Worm (Caenorhabditis elegans) whole organism, L4 larva: ENCODE results near the gene B0272.4.

Experiments
- D1046.2 ChIP-seq: fragments of 200-800 bp; sonication (Bioruptor generic); IDR thresholded peaks from 2 replicates; pipeline ENCODE4 v1.3.6; 2022; ENCODE audit warnings: missing genetic modification characterization, missing compliant biosample characterization
- F37D6.2 ChIP-seq: sonication (generic microtip); optimal IDR thresholded peaks from 2 replicates; lab custom pipeline; 2016; ENCODE audit warnings: mild to moderate bottlenecking, missing genetic modification characterization, missing compliant biosample characterization
- F49E8.2 ChIP-seq: sonication (generic microtip); optimal IDR thresholded peaks from 2 replicates; lab custom pipeline; 2016; ENCODE audit warnings: missing compliant biosample characterization, mild to moderate bottlenecking, missing genetic modification characterization, borderline replicate concordance
- T20F7.1 ChIP-seq: fragments of 200-800 bp; sonication (Bioruptor generic); optimal IDR thresholded peaks from 2 replicates; lab custom pipeline; 2018; ENCODE audit warnings: mild to moderate bottlenecking, missing genetic modification characterization, missing compliant biosample characterization
- Y105C5A.15 ChIP-seq: fragments of 200-800 bp; sonication (Bioruptor generic); IDR thresholded peaks from 2 replicates; pipeline ENCODE4 v1.3.6; 2022; ENCODE audit warnings: missing genetic modification characterization, missing compliant biosample characterization
- Y48G9A.11 ChIP-seq: fragments of 200-800 bp; sonication (Bioruptor generic); IDR thresholded peaks from 2 replicates; pipeline ENCODE4 v1.3.6; 2022; ENCODE audit warnings: missing genetic modification reagents, missing genetic modification characterization, missing compliant biosample characterization
- Y75B8A.6 ChIP-seq: fragments of 200-800 bp; sonication (Bioruptor generic); IDR thresholded peaks from 2 replicates; pipeline ENCODE4 v1.3.6; 2022; ENCODE audit warnings: missing genetic modification reagents, missing genetic modification characterization, missing compliant biosample characterization
- ZK337.2 ChIP-seq: fragments of 200-800 bp; sonication (Bioruptor generic); IDR thresholded peaks from 2 replicates; pipeline ENCODE4 v1.3.6; 2022; ENCODE audit warnings: missing genetic modification reagents, missing genetic modification characterization, missing compliant biosample characterization
- ZK546.5 ChIP-seq, 2 experiments: sonication (generic microtip); optimal IDR thresholded peaks; 2 replicates each; lab custom pipeline; 2017; ENCODE audit warnings: missing biosample characterization in 2 of 2, missing genetic modification characterization in 2 of 2
- aha-1 ChIP-seq: fragments of 150-350 bp; peaks from one replicate; lab custom pipeline; 2014; ENCODE audit warnings: missing biosample characterization, missing genetic modification characterization
- arid-1 ChIP-seq: fragments of 200-800 bp; sonication (Bioruptor generic); conservative IDR thresholded peaks from 2 replicates; pipeline ENCODE4 v1.3.6; 2022; ENCODE audit warnings: missing genetic modification reagents, missing genetic modification characterization, missing compliant biosample characterization
- ceh-20 ChIP-seq: fragments of 200-800 bp; sonication (Bioruptor generic); IDR thresholded peaks from 2 replicates; pipeline ENCODE4 v1.3.6; 2022; ENCODE audit warnings: missing genetic modification reagents, missing genetic modification characterization, missing compliant biosample characterization
- ceh-28 ChIP-seq: fragments of 150-350 bp; optimal IDR thresholded peaks from 2 replicates; lab custom pipeline; 2014; ENCODE audit warnings: missing biosample characterization, missing genetic modification reagents, missing genetic modification characterization
- ceh-44 ChIP-seq: fragments of 200-800 bp; sonication (Bioruptor generic); IDR thresholded peaks from 2 replicates; pipeline ENCODE4 v1.3.6; 2022; ENCODE audit warnings: missing genetic modification reagents, missing genetic modification characterization, missing compliant biosample characterization
- ceh-82 ChIP-seq: sonication (generic microtip); optimal IDR thresholded peaks from 2 replicates; lab custom pipeline; 2017; ENCODE audit warnings: missing biosample characterization, missing genetic modification characterization
- daf-12 ChIP-seq: fragments of 150-350 bp; optimal IDR thresholded peaks from 2 replicates; lab custom pipeline; 2014; ENCODE audit warnings: missing biosample characterization, missing genetic modification reagents, missing genetic modification characterization
- daf-19 ChIP-seq: fragments of 200-800 bp; sonication (Bioruptor generic); conservative IDR thresholded peaks from 2 replicates; pipeline ENCODE4 v1.3.6; 2022; ENCODE audit warnings: missing genetic modification characterization, missing compliant biosample characterization
- dmd-6 ChIP-seq: fragments of 200-800 bp; sonication (Bioruptor generic); IDR thresholded peaks from 2 replicates; pipeline ENCODE4 v1.3.6; 2022; ENCODE audit warnings: missing genetic modification reagents, missing genetic modification characterization, missing compliant biosample characterization
- dmd-8 ChIP-seq: fragments of 200-800 bp; sonication (Bioruptor generic); IDR thresholded peaks from 2 replicates; pipeline ENCODE4 v1.3.6; 2022; ENCODE audit warnings: missing genetic modification characterization, missing compliant biosample characterization
- dmd-9 ChIP-seq: fragments of 200-800 bp; sonication (Bioruptor generic); IDR thresholded peaks from 2 replicates; pipeline ENCODE4 v1.3.6; 2022; ENCODE audit warnings: missing genetic modification reagents, missing genetic modification characterization, missing compliant biosample characterization
- dve-1 ChIP-seq: sonication (generic microtip); optimal IDR thresholded peaks from 2 replicates; lab custom pipeline; 2017; ENCODE audit warnings: antibody characterized with exemption, mild to moderate bottlenecking, missing genetic modification characterization, missing compliant biosample characterization; ENCODE audit not compliant: insufficient read depth
- egl-27 ChIP-seq: sonication (generic microtip); optimal IDR thresholded peaks from 3 replicates; lab custom pipeline; 2017; ENCODE audit warnings: missing biosample characterization, missing genetic modification reagents, missing genetic modification characterization
- egl-43 ChIP-seq: fragments of 200-800 bp; sonication (Bioruptor generic); IDR thresholded peaks from 2 replicates; pipeline ENCODE4 v1.3.6; 2022; ENCODE audit warnings: missing genetic modification reagents, missing genetic modification characterization, missing compliant biosample characterization
- fos-1 ChIP-seq: fragments of 150-350 bp; optimal IDR thresholded peaks from 2 replicates; lab custom pipeline; 2014; ENCODE audit warnings: missing biosample characterization, missing genetic modification characterization
- gei-8 ChIP-seq: fragments of 200-800 bp; sonication (Bioruptor generic); optimal IDR thresholded peaks from 2 replicates; lab custom pipeline; 2018; ENCODE audit warnings: mild to moderate bottlenecking, missing genetic modification characterization, missing compliant biosample characterization
- hif-1 ChIP-seq, 2 experiments: sonication (generic microtip); optimal IDR thresholded peaks; 2 replicates each; lab custom pipeline; 2016 to 2017; ENCODE audit warnings: missing compliant biosample characterization in 2 of 2, missing genetic modification characterization in 2 of 2, missing genetic modification reagents in 2 of 2, missing genotype in 2 of 2, mild to moderate bottlenecking in 1 of 2
- hlh-11 ChIP-seq: fragments of 200-800 bp; sonication (Bioruptor generic); optimal IDR thresholded peaks from 2 replicates; lab custom pipeline; 2018; ENCODE audit warnings: mild to moderate bottlenecking, missing genetic modification characterization, missing compliant biosample characterization
- hlh-30 ChIP-seq: sonication (generic microtip); optimal IDR thresholded peaks from 2 replicates; lab custom pipeline; 2017; ENCODE audit warnings: antibody characterized with exemption, mild to moderate bottlenecking, missing genetic modification characterization, missing compliant biosample characterization; ENCODE audit not compliant: insufficient read depth
- hmg-1.1 ChIP-seq: fragments of 200-800 bp; sonication (Bioruptor generic); IDR thresholded peaks from 2 replicates; pipeline ENCODE4 v1.3.6; 2022; ENCODE audit warnings: missing genetic modification reagents, missing genetic modification characterization, missing compliant biosample characterization
- lim-7 ChIP-seq: fragments of 200-800 bp; sonication (Bioruptor generic); IDR thresholded peaks from 2 replicates; pipeline ENCODE4 v1.3.6; 2022; ENCODE audit warnings: missing genetic modification characterization, missing compliant biosample characterization
- lin-1 ChIP-seq: fragments of 200-800 bp; sonication (Bioruptor generic); IDR thresholded peaks from 2 replicates; pipeline ENCODE4 v1.3.6; 2022; ENCODE audit warnings: missing genetic modification reagents, missing genetic modification characterization, missing compliant biosample characterization
- lin-13 ChIP-seq: fragments of 150-350 bp; optimal IDR thresholded peaks from 2 replicates; lab custom pipeline; 2014; ENCODE audit warnings: missing biosample characterization, missing genetic modification reagents, missing genetic modification characterization
- lin-38 ChIP-seq: fragments of 200-800 bp; sonication (Bioruptor generic); IDR thresholded peaks from 2 replicates; pipeline ENCODE4 v1.3.6; 2022; ENCODE audit warnings: missing genetic modification reagents, missing genetic modification characterization, missing compliant biosample characterization
- lir-3 ChIP-seq: sonication (generic microtip); optimal IDR thresholded peaks from 2 replicates; lab custom pipeline; 2016; ENCODE audit warnings: mild to moderate bottlenecking, missing genetic modification characterization, missing compliant biosample characterization
- mdl-1 ChIP-seq, 2 experiments: fragments of 150-350 bp in 1 of 2; sonication (generic microtip) in 1 of 2; optimal IDR thresholded peaks; 2 replicates each; lab custom pipeline; 2014 to 2017; ENCODE audit warnings: missing biosample characterization in 2 of 2, missing genetic modification characterization in 2 of 2
- mes-2 ChIP-seq: sonication (generic microtip); optimal IDR thresholded peaks from 2 replicates; lab custom pipeline; 2016; ENCODE audit warnings: missing genotype, mild to moderate bottlenecking, missing genetic modification characterization, missing compliant biosample characterization; ENCODE audit not compliant: poor library complexity, severe bottlenecking
- nhr-11 ChIP-seq: fragments of 150-350 bp; optimal IDR thresholded peaks from 2 replicates; lab custom pipeline; 2014; ENCODE audit warnings: missing biosample characterization, missing genetic modification characterization
- nhr-237 ChIP-seq: sonication (generic microtip); optimal IDR thresholded peaks from 2 replicates; lab custom pipeline; 2017; ENCODE audit warnings: missing biosample characterization, missing genetic modification characterization
- nhr-25 ChIP-seq: sonication (generic microtip); optimal IDR thresholded peaks from 2 replicates; lab custom pipeline; 2017; ENCODE audit warnings: missing genetic modification characterization, mild to moderate bottlenecking, missing compliant biosample characterization, antibody characterized with exemption, moderate library complexity, borderline replicate concordance; ENCODE audit not compliant: insufficient read depth
- nhr-28 ChIP-seq: fragments of 150-350 bp; optimal IDR thresholded peaks from 2 replicates; lab custom pipeline; 2014; ENCODE audit warnings: missing biosample characterization, missing genetic modification characterization
- nhr-41 ChIP-seq: fragments of 200-800 bp; sonication (Bioruptor generic); IDR thresholded peaks from 2 replicates; pipeline ENCODE4 v1.3.6; 2022; ENCODE audit warnings: missing genetic modification reagents, missing genetic modification characterization, missing compliant biosample characterization
- nhr-6 ChIP-seq: fragments of 150-350 bp; optimal IDR thresholded peaks from 2 replicates; lab custom pipeline; 2014; ENCODE audit warnings: missing biosample characterization, missing genetic modification characterization
- nhr-76 ChIP-seq: fragments of 150-350 bp; optimal IDR thresholded peaks from 2 replicates; lab custom pipeline; 2014; ENCODE audit warnings: missing biosample characterization, missing genetic modification characterization
- nhr-77 ChIP-seq: fragments of 150-350 bp; optimal IDR thresholded peaks from 2 replicates; lab custom pipeline; 2014; ENCODE audit warnings: missing biosample characterization, missing genetic modification characterization
- php-3 ChIP-seq: fragments of 200-800 bp; sonication (Bioruptor generic); IDR thresholded peaks from 2 replicates; pipeline ENCODE4 v1.3.6; 2022; ENCODE audit warnings: missing genetic modification reagents, missing genetic modification characterization, missing compliant biosample characterization
- saeg-2 ChIP-seq: fragments of 200-800 bp; sonication (Bioruptor generic); IDR thresholded peaks from 2 replicates; pipeline ENCODE4 v1.3.6; 2022; ENCODE audit warnings: missing genetic modification reagents, missing genetic modification characterization, missing compliant biosample characterization
- sdz-12 ChIP-seq: fragments of 200-800 bp; sonication (Bioruptor generic); optimal IDR thresholded peaks from 2 replicates; lab custom pipeline; 2018; ENCODE audit warnings: mild to moderate bottlenecking, missing genetic modification characterization, missing compliant biosample characterization
- spr-3 ChIP-seq: fragments of 200-800 bp; sonication (Bioruptor generic); optimal IDR thresholded peaks from 2 replicates; lab custom pipeline; 2018; ENCODE audit warnings: mild to moderate bottlenecking, missing genetic modification characterization, missing compliant biosample characterization
- tag-97 ChIP-seq: fragments of 200-800 bp; sonication (Bioruptor generic); IDR thresholded peaks from 2 replicates; pipeline ENCODE4 v1.3.6; 2022; ENCODE audit warnings: missing genetic modification characterization, missing compliant biosample characterization
- unc-39 ChIP-seq: sonication (generic microtip); optimal IDR thresholded peaks from 2 replicates; lab custom pipeline; 2017; ENCODE audit warnings: missing biosample characterization, missing genetic modification characterization
- vab-7 ChIP-seq: fragments of 200-800 bp; sonication (Bioruptor generic); IDR thresholded peaks from 2 replicates; pipeline ENCODE4 v1.3.6; 2022; ENCODE audit warnings: missing genetic modification reagents, missing genetic modification characterization, missing compliant biosample characterization
- ztf-7 ChIP-seq: fragments of 150-350 bp; optimal IDR thresholded peaks from 2 replicates; lab custom pipeline; 2014; ENCODE audit warnings: missing biosample characterization, missing genetic modification characterization

Gene B0272.4

ce11 chrX:9431002-9431482 is 2.8 kb downstream of the B0272.4 start, which contains the start of gene B0272.3 (continued):
- no peak for TF ChIP-seq F37D6.2 (tag; lab: Kevin White, UChicago)
- TF ChIP-seq D1046.2, result no peak
- TF ChIP-seq tag-97 (GFP tag; lab: Robert Waterston, UW), result no peak
- TF ChIP-seq ztf-7 (tag; lab: Kevin White, UChicago), result no peak
- no peak for TF ChIP-seq ceh-82 (tag; lab: Kevin White, UChicago)
- TF ChIP-seq lin-1 (GFP tag; lab: Robert Waterston, UW), result no peak
- no peak for TF ChIP-seq egl-43 (GFP tag; lab: Robert Waterston, UW)
- peak; percentile 41 for TF ChIP-seq nhr-25 (tag; lab: Kevin White, UChicago)
- TF ChIP-seq hif-1 (tag; optimal IDR thresholded peaks at IDR 0.05; lab: Kevin White, UChicago), result peak in 1 of 2 experiments; percentile 6
- TF ChIP-seq ZK546.5 (tag; optimal IDR thresholded peaks at IDR 0.05; lab: Kevin White, UChicago), result no peak
- TF ChIP-seq fos-1, result no peak
- TF ChIP-seq saeg-2 (GFP tag; lab: Robert Waterston, UW), result no peak
- no peak for TF ChIP-seq lin-38 (GFP tag; lab: Robert Waterston, UW)
- no peak for TF ChIP-seq nhr-41 (GFP tag; lab: Robert Waterston, UW)
- no peak for TF ChIP-seq hmg-1.1 (GFP tag; lab: Robert Waterston, UW)
- TF ChIP-seq nhr-237, result no peak
- TF ChIP-seq dve-1 (tag; lab: Kevin White, UChicago), result peak; percentile 91
- peak; percentile 68 for TF ChIP-seq nhr-77
- peak in 1 of 2 experiments; percentile 78 for TF ChIP-seq mdl-1 (tag; optimal IDR thresholded peaks at IDR 0.05; lab: Kevin White, UChicago)
- peak; percentile 83 for TF ChIP-seq nhr-11 (tag; lab: Kevin White, UChicago)
- TF ChIP-seq sdz-12 (GFP tag; lab: Kevin White, UChicago), result no peak
- no peak for TF ChIP-seq ceh-28
- TF ChIP-seq hlh-11 (tag; lab: Kevin White, UChicago), result peak; percentile 88
- no peak for TF ChIP-seq nhr-76 (tag; lab: Kevin White, UChicago)
- no peak; the same call in 1 of the 2 replicates for TF ChIP-seq dmd-6
- TF ChIP-seq daf-12 (tag; lab: Kevin White, UChicago), result no peak
- TF ChIP-seq unc-39, result no peak
- TF ChIP-seq ceh-44 (GFP tag; lab: Robert Waterston, UW), result no peak
- no peak for TF ChIP-seq dmd-8 (GFP tag; lab: Robert Waterston, UW)
- no peak for TF ChIP-seq spr-3 (GFP tag; lab: Kevin White, UChicago)
- no peak for TF ChIP-seq mes-2 (tag; lab: Kevin White, UChicago)
- no peak for TF ChIP-seq lir-3 (tag; lab: Kevin White, UChicago)
- TF ChIP-seq php-3 (GFP tag; lab: Robert Waterston, UW), result no peak
- TF ChIP-seq Y105C5A.15, result no peak
- no peak for TF ChIP-seq T20F7.1 (GFP tag; lab: Kevin White, UChicago)
- TF ChIP-seq Y48G9A.11 (GFP tag; lab: Robert Waterston, UW), result no peak
- TF ChIP-seq vab-7 (GFP tag; lab: Robert Waterston, UW), result no peak
- TF ChIP-seq arid-1 (GFP tag; lab: Robert Waterston, UW), result no peak
- peak; percentile 95 for TF ChIP-seq nhr-28 (tag; lab: Kevin White, UChicago)
- no peak for TF ChIP-seq gei-8 (GFP tag; lab: Kevin White, UChicago)
- no peak for TF ChIP-seq ceh-20 (GFP tag; lab: Robert Waterston, UW)
- TF ChIP-seq ZK337.2, result no peak
- no peak for TF ChIP-seq egl-27 (tag; lab: Kevin White, UChicago)
- TF ChIP-seq nhr-6 (tag; lab: Kevin White, UChicago), result peak; percentile 10
- no peak for TF ChIP-seq aha-1
- no peak for TF ChIP-seq lim-7 (GFP tag; lab: Robert Waterston, UW)
- no peak for TF ChIP-seq Y75B8A.6 (GFP tag; lab: Robert Waterston, UW)
- peak; percentile 68 for TF ChIP-seq hlh-30 (tag; lab: Kevin White, UChicago)
- TF ChIP-seq F49E8.2 (tag; lab: Kevin White, UChicago), result no peak
- TF ChIP-seq dmd-9 (GFP tag; lab: Robert Waterston, UW), result no peak
- no peak for TF ChIP-seq daf-19 (GFP tag; lab: Robert Waterston, UW)
- TF ChIP-seq lin-13 (GFP tag; lab: Kevin White, UChicago), result no peak
